Worm (Caenorhabditis elegans) whole organism, midembryonic: ENCODE measurements around the gene acdh-8.
A peak's percentile ranks its signal among the peaks of the same experiment; 100 is the strongest.

Experiments
- T22C8.4 ChIP-seq: fragments of 200-800 bp; sonication (Bioruptor generic); IDR thresholded peaks from 2 replicates; pipeline ENCODE4 v1.3.6; 2022; ENCODE audit warnings: missing genetic modification characterization, missing compliant biosample characterization
- cog-1 ChIP-seq: sonication (generic microtip); optimal IDR thresholded peaks from 2 replicates; lab custom pipeline; 2016; ENCODE audit warnings: missing genetic modification characterization, missing compliant biosample characterization
- flt-1 ChIP-seq: fragments of 200-800 bp; sonication (Bioruptor generic); IDR thresholded peaks from 2 replicates; pipeline ENCODE4 v1.3.6; 2022; ENCODE audit warnings: missing genetic modification characterization, missing compliant biosample characterization
- klf-2 ChIP-seq: fragments of 200-800 bp; sonication (Bioruptor generic); conservative IDR thresholded peaks from 2 replicates; pipeline ENCODE4 v1.3.6; 2022; ENCODE audit warnings: missing genetic modification reagents, missing genetic modification characterization, missing compliant biosample characterization
- med-1 ChIP-seq: sonication (generic microtip); optimal IDR thresholded peaks from 2 replicates; lab custom pipeline; 2017; ENCODE audit warnings: missing genetic modification characterization, mild to moderate bottlenecking, missing compliant biosample characterization, antibody characterized with exemption, missing genetic modification reagents; ENCODE audit not compliant: insufficient read depth
- ref-1 ChIP-seq: fragments of 200-800 bp; sonication (Bioruptor generic); conservative IDR thresholded peaks from 2 replicates; pipeline ENCODE4 v1.3.6; 2022; ENCODE audit warnings: missing genetic modification reagents, missing genetic modification characterization, missing compliant biosample characterization
- tab-1 ChIP-seq: fragments of 200-800 bp; sonication (Bioruptor generic); IDR thresholded peaks from 2 replicates; pipeline ENCODE4 v1.3.6; 2022; ENCODE audit warnings: missing genetic modification characterization, missing compliant biosample characterization
- ztf-23 ChIP-seq: fragments of 200-800 bp; sonication (Bioruptor generic); IDR thresholded peaks from 2 replicates; pipeline ENCODE4 v1.3.6; 2022; ENCODE audit warnings: missing genetic modification reagents, missing genetic modification characterization, missing compliant biosample characterization
- ztf-29 ChIP-seq: fragments of 200-800 bp; sonication (Bioruptor generic); IDR thresholded peaks from 2 replicates; pipeline ENCODE4 v1.3.6; 2022; ENCODE audit warnings: missing genetic modification reagents, missing genetic modification characterization, missing compliant biosample characterization

The acdh-8 gene

ce11 chrII:5835146-5835545, 40.9 kb downstream of the acdh-8 start:
- TF ChIP-seq tab-1 (no peak), med-1 (GFP tag; lab: Kevin White, UChicago) (no peak), ref-1 (GFP tag; lab: Robert Waterston, UW) (no peak), ztf-23 (GFP tag; lab: Robert Waterston, UW) (no peak), T22C8.4 (GFP tag; lab: Robert Waterston, UW) (no peak), ztf-29 (GFP tag; lab: Robert Waterston, UW) (no peak), cog-1 (tag; lab: Kevin White, UChicago) (no peak), klf-2 (GFP tag; lab: Robert Waterston, UW) (no peak)

DNA sequence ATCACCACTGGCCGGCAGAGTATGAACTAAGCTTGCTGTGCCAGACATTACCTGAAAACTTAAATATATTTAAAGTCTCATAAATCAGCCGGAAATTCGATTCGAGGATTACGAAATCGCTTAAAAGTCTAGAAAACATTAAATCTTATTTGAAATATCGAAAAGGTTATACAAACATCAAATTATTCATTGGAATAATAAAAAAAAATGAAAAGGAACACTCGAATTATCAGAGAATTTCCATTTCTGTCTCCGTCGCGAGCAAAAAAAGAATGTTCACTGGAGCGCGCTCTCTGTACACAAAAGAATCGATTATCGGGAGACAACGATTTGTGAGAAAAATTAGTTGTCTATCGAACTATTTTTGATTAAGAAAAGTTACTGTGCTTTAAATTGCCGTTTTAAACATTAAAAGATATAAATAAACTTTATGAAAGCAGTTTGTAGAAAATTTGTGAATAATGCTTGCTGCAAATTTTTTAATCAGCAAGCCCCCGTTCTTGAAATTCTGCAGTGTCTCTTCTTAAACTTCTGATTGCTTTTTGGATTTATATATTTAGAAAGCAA, 41.9 kb downstream of the acdh-8 start, which contains the start of gene fzo-1:
Gene fzo-1 (minus strand): TSS at position 51 of the 567 bp plus-strand sequence.
- TF ChIP-seq ztf-23 (GFP tag; lab: Robert Waterston, UW) (peak; percentile 79; the same call in 1 of the 2 replicates), ref-1 (GFP tag; lab: Robert Waterston, UW) (no peak), cog-1 (tag; lab: Kevin White, UChicago) (peak; percentile 83), T22C8.4 (GFP tag; lab: Robert Waterston, UW) (no peak), ztf-29 (GFP tag; lab: Robert Waterston, UW) (no peak), flt-1 (no peak), med-1 (GFP tag; lab: Kevin White, UChicago) (no peak), klf-2 (GFP tag; lab: Robert Waterston, UW) (0 out of 2 replicates have a peak, but pooled peaks have one; percentile 14), tab-1 (no peak)

DNA sequence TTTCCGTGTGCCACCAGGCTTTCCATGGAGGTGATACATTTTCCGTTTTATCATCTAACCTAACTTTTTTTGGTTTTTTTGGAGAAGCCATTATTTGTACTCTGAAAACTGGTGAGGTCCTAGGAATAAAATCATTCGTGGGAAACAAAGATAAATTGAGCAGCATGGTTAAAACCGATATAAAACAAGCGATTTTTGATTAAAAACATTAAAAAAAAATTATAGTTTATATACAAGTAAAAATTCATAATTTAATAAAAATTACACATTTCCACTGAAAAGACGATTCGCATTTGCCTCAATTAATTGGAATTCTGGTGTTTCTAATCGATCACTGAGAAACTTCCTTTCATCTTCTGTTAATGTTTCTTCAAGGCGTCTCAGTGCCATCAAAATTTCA, 44.2 kb downstream of the acdh-8 start, which contains the start of gene ZK1248.15:
Gene ZK1248.15 (minus strand): TSS at position 101 of the 400 bp plus-strand sequence.
- TF ChIP-seq ref-1 (GFP tag; lab: Robert Waterston, UW) (no peak), klf-2 (GFP tag; lab: Robert Waterston, UW) (no peak), ztf-23 (GFP tag; lab: Robert Waterston, UW) (no peak), T22C8.4 (GFP tag; lab: Robert Waterston, UW) (no peak), cog-1 (tag; lab: Kevin White, UChicago) (no peak), med-1 (GFP tag; lab: Kevin White, UChicago) (no peak), tab-1 (no peak), ztf-29 (GFP tag; lab: Robert Waterston, UW) (no peak), flt-1 (no peak)

DNA sequence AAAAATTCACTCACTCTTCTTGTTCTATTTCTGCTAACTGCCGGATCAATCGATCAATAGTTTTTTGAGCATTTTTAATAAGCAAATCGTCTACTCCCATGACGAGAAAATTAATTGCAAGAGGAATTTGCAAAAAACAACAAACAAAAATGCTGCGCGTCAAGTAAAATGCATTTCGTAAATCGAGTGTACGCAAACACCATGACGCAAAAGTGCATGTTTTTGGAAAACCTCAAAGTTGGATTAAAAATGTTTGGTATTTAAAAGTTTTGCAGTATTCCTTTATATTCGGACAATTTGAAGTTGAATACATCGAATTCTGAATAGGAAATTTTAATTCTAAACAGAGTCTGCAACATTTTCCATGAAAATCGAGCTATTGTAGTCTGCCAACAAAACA, 44.9 kb downstream of the acdh-8 start, which contains the start of gene ZK1248.19:
Gene ZK1248.19 (minus strand): TSS at position 188 of the 400 bp plus-strand sequence.
- TF ChIP-seq cog-1 (tag; lab: Kevin White, UChicago) (no peak), ztf-23 (GFP tag; lab: Robert Waterston, UW) (no peak), T22C8.4 (GFP tag; lab: Robert Waterston, UW) (no peak), klf-2 (GFP tag; lab: Robert Waterston, UW) (no peak)

ce11 chrII:5841053-5841547, 46.8 kb downstream of the acdh-8 start, which contains the start of gene lec-5:
TSS of gene lec-5 (minus strand) at chrII:5841103.
- TF ChIP-seq med-1 (GFP tag; lab: Kevin White, UChicago) (no peak), T22C8.4 (GFP tag; lab: Robert Waterston, UW) (no peak), tab-1 (no peak), ztf-23 (GFP tag; lab: Robert Waterston, UW) (no peak), ref-1 (GFP tag; lab: Robert Waterston, UW) (no peak), klf-2 (GFP tag; lab: Robert Waterston, UW) (no peak), cog-1 (tag; lab: Kevin White, UChicago) (no peak), flt-1 (no peak), ztf-29 (GFP tag; lab: Robert Waterston, UW) (no peak)

ce11 chrII:5841866-5842265, 47.6 kb downstream of the acdh-8 start, which contains the start of gene nep-25:
TSS of gene nep-25 (plus strand) at chrII:5842240.
- no peak for TF ChIP-seq med-1 (GFP tag; lab: Kevin White, UChicago)
- no peak for TF ChIP-seq cog-1 (tag; lab: Kevin White, UChicago)
- TF ChIP-seq flt-1 = no peak
- no peak for TF ChIP-seq ztf-29 (GFP tag; lab: Robert Waterston, UW)
- TF ChIP-seq tab-1 = no peak
- no peak for TF ChIP-seq ztf-23 (GFP tag; lab: Robert Waterston, UW)
- TF ChIP-seq ref-1 (GFP tag; lab: Robert Waterston, UW) = no peak
- TF ChIP-seq T22C8.4 (GFP tag; lab: Robert Waterston, UW) = no peak
- no peak for TF ChIP-seq klf-2 (GFP tag; lab: Robert Waterston, UW)

DNA sequence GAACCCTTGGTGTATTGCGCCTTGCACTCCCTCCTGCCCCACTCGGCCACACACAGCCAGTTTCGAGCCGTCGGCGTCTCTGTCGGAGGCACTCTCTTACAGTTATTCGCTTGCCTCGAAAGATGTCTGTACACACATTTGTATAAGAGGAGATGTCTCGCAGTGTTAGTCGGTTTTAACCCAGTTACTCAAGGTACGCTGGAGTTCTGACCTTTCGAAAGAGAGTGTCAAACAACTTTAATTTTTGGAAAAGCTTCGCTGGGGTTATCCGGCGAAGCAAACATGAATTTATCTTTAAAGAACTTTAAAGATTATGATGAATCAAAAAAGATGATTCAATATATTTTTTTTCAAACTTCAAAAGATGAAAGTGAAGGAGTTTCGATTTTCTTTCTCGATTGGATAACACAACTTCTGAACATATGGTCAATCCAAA, 50.4 kb downstream of the acdh-8 start:
- TF ChIP-seq flt-1 (peak; percentile 90), med-1 (GFP tag; lab: Kevin White, UChicago) (peak; percentile 34), T22C8.4 (GFP tag; lab: Robert Waterston, UW) (peak; percentile 74; the same call in 1 of the 2 replicates), ztf-23 (GFP tag; lab: Robert Waterston, UW) (peak; percentile 90), ref-1 (GFP tag; lab: Robert Waterston, UW) (no peak), tab-1 (peak; percentile 61; the same call in 1 of the 2 replicates), cog-1 (tag; lab: Kevin White, UChicago) (peak; percentile 99), klf-2 (GFP tag; lab: Robert Waterston, UW) (peak; percentile 53; the same call in 1 of the 2 replicates), ztf-29 (GFP tag; lab: Robert Waterston, UW) (peak; percentile 83)

ce11 chrII:5845441-5845840, 51.1 kb downstream of the acdh-8 start, which contains the start of the genes ZK1248.17 and H41C03.3:
TSS of gene ZK1248.17 (minus strand) at chrII:5845541.
TSS of gene H41C03.3 (plus strand) at chrII:5845777.
- TF ChIP-seq tab-1 (no peak), T22C8.4 (GFP tag; lab: Robert Waterston, UW) (no peak), ztf-23 (GFP tag; lab: Robert Waterston, UW) (no peak), med-1 (GFP tag; lab: Kevin White, UChicago) (no peak), klf-2 (GFP tag; lab: Robert Waterston, UW) (no peak), cog-1 (tag; lab: Kevin White, UChicago) (no peak), ztf-29 (GFP tag; lab: Robert Waterston, UW) (no peak), ref-1 (GFP tag; lab: Robert Waterston, UW) (no peak)
